Worm (Caenorhabditis elegans): ENCODE results near the gene taf-12.

Gene taf-12

ce11 chrIII:11834168-11834567, 34.9 kb downstream of the taf-12 start:
- TF ChIP-seq flt-1 (GFP tag; IDR thresholded peaks at IDR 0.05) = no peak
- TF ChIP-seq tbx-37 (GFP tag; conservative IDR thresholded peaks at IDR 0.05) = no peak
- TF ChIP-seq tbx-11 (GFP tag; IDR thresholded peaks at IDR 0.05) = no peak
- no peak for TF ChIP-seq ets-7 (tag; optimal IDR thresholded peaks at IDR 0.05)
- TF ChIP-seq tra-4 (tag; optimal IDR thresholded peaks at IDR 0.05) = no peak
- TF ChIP-seq aly-1 (tag; optimal IDR thresholded peaks at IDR 0.05) = no peak
- TF ChIP-seq ceh-36 (tag; optimal IDR thresholded peaks at IDR 0.05) = no peak
- TF ChIP-seq hnd-1 (tag; optimal IDR thresholded peaks at IDR 0.05) = no peak

ce11 chrIII:11833449-11833848, 35.6 kb downstream of the taf-12 start:
- TF ChIP-seq scrt-1 (GFP tag; IDR thresholded peaks at IDR 0.05) = no peak
- no peak for TF ChIP-seq ceh-13 (GFP tag; optimal IDR thresholded peaks at IDR 0.05)
- no peak for TF ChIP-seq aly-1 (tag; optimal IDR thresholded peaks at IDR 0.05)
- no peak for TF ChIP-seq tbx-11 (GFP tag; IDR thresholded peaks at IDR 0.05)
- no peak for TF ChIP-seq ets-7 (tag; optimal IDR thresholded peaks at IDR 0.05)
- TF ChIP-seq B0310.2 (tag; optimal IDR thresholded peaks at IDR 0.05) = no peak
- TF ChIP-seq ceh-36 (tag; optimal IDR thresholded peaks at IDR 0.05) = no peak
- no peak for TF ChIP-seq sea-1 (GFP tag; conservative IDR thresholded peaks at IDR 0.05)
- no peak for TF ChIP-seq tra-4 (tag; optimal IDR thresholded peaks at IDR 0.05)
- TF ChIP-seq tbx-37 (GFP tag; conservative IDR thresholded peaks at IDR 0.05) = no peak
- no peak for TF ChIP-seq hmbx-1 (tag; optimal IDR thresholded peaks at IDR 0.05)
- TF ChIP-seq pes-1 (GFP tag; IDR thresholded peaks at IDR 0.05) = no peak
- no peak for TF ChIP-seq hnd-1 (tag; optimal IDR thresholded peaks at IDR 0.05)

ce11 chrIII:11830522-11831489, 38.3 kb downstream of the taf-12 start:
- TF ChIP-seq ceh-36 (tag; optimal IDR thresholded peaks at IDR 0.05) (peak; percentile 58), scrt-1 (GFP tag; IDR thresholded peaks at IDR 0.05) (no peak), tbx-37 (GFP tag; conservative IDR thresholded peaks at IDR 0.05) (0 out of 2 replicates have a peak, but pooled peaks have one; percentile 29)

- no peak for TF ChIP-seq ceh-13 (GFP tag; optimal IDR thresholded peaks at IDR 0.05)
- no peak for TF ChIP-seq hnd-1 (tag; optimal IDR thresholded peaks at IDR 0.05)
- TF ChIP-seq tra-4 (tag; optimal IDR thresholded peaks at IDR 0.05) = no peak
- no peak for TF ChIP-seq tbx-37 (GFP tag; conservative IDR thresholded peaks at IDR 0.05)
- no peak for TF ChIP-seq hmbx-1 (tag; optimal IDR thresholded peaks at IDR 0.05)
- TF ChIP-seq scrt-1 (GFP tag; IDR thresholded peaks at IDR 0.05) = no peak
- no peak for TF ChIP-seq pes-1 (GFP tag; IDR thresholded peaks at IDR 0.05)
- TF ChIP-seq flt-1 (GFP tag; IDR thresholded peaks at IDR 0.05) = no peak
- no peak for TF ChIP-seq sea-1 (GFP tag; conservative IDR thresholded peaks at IDR 0.05)
- TF ChIP-seq aly-1 (tag; optimal IDR thresholded peaks at IDR 0.05) = no peak
- TF ChIP-seq ceh-36 (tag; optimal IDR thresholded peaks at IDR 0.05) = no peak
- no peak for TF ChIP-seq B0310.2 (tag; optimal IDR thresholded peaks at IDR 0.05)
- TF ChIP-seq F13C5.2 (tag; optimal IDR thresholded peaks at IDR 0.05) = no peak
- TF ChIP-seq ets-7 (tag; optimal IDR thresholded peaks at IDR 0.05) = no peak
- TF ChIP-seq tbx-11 (GFP tag; IDR thresholded peaks at IDR 0.05) = no peak
- TF ChIP-seq ama-1 (optimal IDR thresholded peaks at IDR 0.05) = no peak
- TF ChIP-seq hmg-4 (GFP tag; optimal IDR thresholded peaks at IDR 0.05) = no peak
Measured at ce11 chrIII:11829585-11830195, 39.4 kb downstream of the taf-12 start.

- no peak for TF ChIP-seq pes-1 (GFP tag; IDR thresholded peaks at IDR 0.05)
Measured at ce11 chrIII:11829062-11829461, 40.0 kb downstream of the taf-12 start.

- TF ChIP-seq F13C5.2 (tag; optimal IDR thresholded peaks at IDR 0.05) = no peak
- TF ChIP-seq hmg-4 (GFP tag; optimal IDR thresholded peaks at IDR 0.05) = no peak
- no peak for TF ChIP-seq sea-1 (GFP tag; conservative IDR thresholded peaks at IDR 0.05)
- no peak for TF ChIP-seq pes-1 (GFP tag; IDR thresholded peaks at IDR 0.05)
- no peak for TF ChIP-seq hnd-1 (tag; optimal IDR thresholded peaks at IDR 0.05)
- no peak for TF ChIP-seq ets-7 (tag; optimal IDR thresholded peaks at IDR 0.05)
- TF ChIP-seq tbx-37 (GFP tag; conservative IDR thresholded peaks at IDR 0.05) = no peak
- no peak for TF ChIP-seq hmbx-1 (tag; optimal IDR thresholded peaks at IDR 0.05)
- no peak for TF ChIP-seq B0310.2 (tag; optimal IDR thresholded peaks at IDR 0.05)
- TF ChIP-seq aly-1 (tag; optimal IDR thresholded peaks at IDR 0.05) = no peak
- no peak for TF ChIP-seq tra-4 (tag; optimal IDR thresholded peaks at IDR 0.05)
- no peak for TF ChIP-seq tbx-11 (GFP tag; IDR thresholded peaks at IDR 0.05)
- TF ChIP-seq flt-1 (GFP tag; IDR thresholded peaks at IDR 0.05) = no peak
Measured at ce11 chrIII:11826118-11826517, 43.0 kb downstream of the taf-12 start, which contains the start of gene rsp-8. Gene rsp-8, plus strand, starts transcription at chrIII:11826418.

ce11 chrIII:11825654-11826053, 43.4 kb downstream of the taf-12 start:
- no peak for TF ChIP-seq tra-4 (tag; optimal IDR thresholded peaks at IDR 0.05)
- TF ChIP-seq hmg-4 (GFP tag; optimal IDR thresholded peaks at IDR 0.05) = peak; percentile 8
- peak; percentile 26; the same call in 1 of the 2 replicates for TF ChIP-seq pes-1 (GFP tag; IDR thresholded peaks at IDR 0.05)
- TF ChIP-seq ets-7 (tag; optimal IDR thresholded peaks at IDR 0.05) = no peak
- no peak for TF ChIP-seq B0310.2 (tag; optimal IDR thresholded peaks at IDR 0.05)
- TF ChIP-seq hnd-1 (tag; optimal IDR thresholded peaks at IDR 0.05) = no peak
- no peak for TF ChIP-seq hmbx-1 (tag; optimal IDR thresholded peaks at IDR 0.05)
- no peak for TF ChIP-seq tbx-37 (GFP tag; conservative IDR thresholded peaks at IDR 0.05)
- 0 out of 2 replicates have a peak, but pooled peaks have one; percentile 10 for TF ChIP-seq tbx-11 (GFP tag; IDR thresholded peaks at IDR 0.05)
- peak; percentile 10 for TF ChIP-seq F13C5.2 (tag; optimal IDR thresholded peaks at IDR 0.05)
- TF ChIP-seq ama-1 (optimal IDR thresholded peaks at IDR 0.05) = no peak
- TF ChIP-seq flt-1 (GFP tag; IDR thresholded peaks at IDR 0.05) = 0 out of 2 replicates have a peak, but pooled peaks have one; percentile 32
- TF ChIP-seq ceh-13 (GFP tag; optimal IDR thresholded peaks at IDR 0.05) = no peak
- TF ChIP-seq aly-1 (tag; optimal IDR thresholded peaks at IDR 0.05) = no peak
- TF ChIP-seq ceh-36 (tag; optimal IDR thresholded peaks at IDR 0.05) = no peak
- TF ChIP-seq sea-1 (GFP tag; conservative IDR thresholded peaks at IDR 0.05) = 0 out of 2 replicates have a peak, but pooled peaks have one; percentile 45
- no peak for TF ChIP-seq scrt-1 (GFP tag; IDR thresholded peaks at IDR 0.05)
